Fruit fly (Drosophila melanogaster): ENCODE measurements around the gene Cpr65Ec.

Gene Cpr65Ec

DNA sequence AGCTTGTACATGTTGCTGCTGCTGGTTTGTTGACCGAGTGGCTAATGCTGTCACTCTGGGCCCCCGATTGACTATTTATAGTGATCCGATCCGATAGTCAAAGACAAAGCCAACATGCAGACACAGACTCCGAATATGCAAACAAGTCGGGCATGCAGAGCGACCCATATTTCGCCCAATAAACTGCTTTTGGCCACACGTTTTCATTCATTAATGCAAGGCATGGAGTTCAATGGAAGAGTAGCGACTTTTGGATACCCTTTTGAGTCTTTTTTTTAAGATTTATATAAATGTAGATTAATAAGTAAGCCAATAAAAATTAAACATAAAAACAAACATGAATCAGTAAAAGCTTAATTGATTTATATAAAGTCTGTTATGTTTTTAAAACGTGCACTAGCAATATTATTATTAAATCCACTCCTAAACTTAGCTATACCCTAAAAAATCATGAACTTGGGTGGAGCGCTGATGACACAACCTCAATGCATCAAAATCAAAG is 6.4 kb upstream of the Cpr65Ec start, which contains the start of gene Cpr65Ea (continued):
- TF ChIP-seq CG7786 (GFP tag; optimal IDR thresholded peaks at IDR 0.05): no peak
- no peak for TF ChIP-seq CG10147 (GFP tag; optimal IDR thresholded peaks at IDR 0.05)
- TF ChIP-seq pzg (GFP tag; optimal IDR thresholded peaks at IDR 0.05): no peak
- TF ChIP-seq hb (GFP tag; IDR thresholded peaks at IDR 0.05; ENCODE audit: partially characterized antibody): no peak
- TF ChIP-seq cato (GFP tag; optimal IDR thresholded peaks at IDR 0.05; ENCODE audit: borderline replicate concordance): no peak
- TF ChIP-seq ase (GFP tag; IDR thresholded peaks at IDR 0.05): no peak; the same call in 2 of the 3 replicates
- no peak for TF ChIP-seq dati (GFP tag; IDR thresholded peaks at IDR 0.05)
- TF ChIP-seq otp (GFP tag; IDR thresholded peaks at IDR 0.05): no peak
- TF ChIP-seq lab (GFP tag; optimal IDR thresholded peaks at IDR 0.05): no peak
- TF ChIP-seq CG9817 (tag; optimal IDR thresholded peaks at IDR 0.05): no peak
- TF ChIP-seq CG18011 (GFP tag; optimal IDR thresholded peaks at IDR 0.05): no peak
- peak; percentile 53 for TF ChIP-seq HLH3B (GFP tag; IDR thresholded peaks at IDR 0.05)
- TF ChIP-seq CG4424 (GFP tag; optimal IDR thresholded peaks at IDR 0.05): no peak
- no peak for TF ChIP-seq Bteb2 (GFP tag; optimal IDR thresholded peaks at IDR 0.05)
- TF ChIP-seq Max (GFP tag; optimal IDR thresholded peaks at IDR 0.05): no peak
- TF ChIP-seq ssp (GFP tag; IDR thresholded peaks at IDR 0.05): no peak
- TF ChIP-seq Oli (tag; optimal IDR thresholded peaks at IDR 0.05): peak; percentile 46
- no peak for TF ChIP-seq crc (GFP tag; optimal IDR thresholded peaks at IDR 0.05)
- no peak for TF ChIP-seq jigr1 (GFP tag; IDR thresholded peaks at IDR 0.05)
- no peak for TF ChIP-seq CkIIα-i1 (GFP tag; IDR thresholded peaks at IDR 0.05)
- TF ChIP-seq disco-r (GFP tag; optimal IDR thresholded peaks at IDR 0.05): no peak
- TF ChIP-seq ab (GFP tag; optimal IDR thresholded peaks at IDR 0.05): no peak
- no peak for TF ChIP-seq C15 (GFP tag; IDR thresholded peaks at IDR 0.05)
- TF ChIP-seq sug (tag; optimal IDR thresholded peaks at IDR 0.05): no peak
- no peak for TF ChIP-seq eyg (GFP tag; optimal IDR thresholded peaks at IDR 0.05)
- TF ChIP-seq H2.0 (GFP tag; IDR thresholded peaks at IDR 0.05): no peak
- TF ChIP-seq onecut (GFP tag; IDR thresholded peaks at IDR 0.05): no peak
- TF ChIP-seq CG3407 (GFP tag; optimal IDR thresholded peaks at IDR 0.05): no peak
- no peak for TF ChIP-seq nom (GFP tag; optimal IDR thresholded peaks at IDR 0.05)
- TF ChIP-seq peb (GFP tag; IDR thresholded peaks at IDR 0.05): no peak
- no peak for TF ChIP-seq lola (GFP tag; optimal IDR thresholded peaks at IDR 0.05)
- no peak for TF ChIP-seq CG10959 (GFP tag; IDR thresholded peaks at IDR 0.05)
- no peak for TF ChIP-seq Nf-YB (GFP tag; optimal IDR thresholded peaks at IDR 0.05)
- TF ChIP-seq MBD-R2 (GFP tag; IDR thresholded peaks at IDR 0.05): no peak
- TF ChIP-seq BEAF-32 (GFP tag; optimal IDR thresholded peaks at IDR 0.05): no peak
- no peak for TF ChIP-seq CHES-1-like (GFP tag; optimal IDR thresholded peaks at IDR 0.05)
- TF ChIP-seq CG4282 (GFP tag; optimal IDR thresholded peaks at IDR 0.05): no peak
- no peak for TF ChIP-seq Dref (GFP tag; IDR thresholded peaks at IDR 0.05)
- peak; percentile 17 for TF ChIP-seq grau (tag; optimal IDR thresholded peaks at IDR 0.05)
- peak; percentile 24 for TF ChIP-seq Asciz (GFP tag; optimal IDR thresholded peaks at IDR 0.05)
- no peak for TF ChIP-seq scrt (GFP tag; optimal IDR thresholded peaks at IDR 0.05)
- no peak for TF ChIP-seq ac (GFP tag; optimal IDR thresholded peaks at IDR 0.05)
- no peak for TF ChIP-seq Side (GFP tag; optimal IDR thresholded peaks at IDR 0.05)
- TF ChIP-seq nmo (GFP tag; optimal IDR thresholded peaks at IDR 0.05): peak; percentile 11
- TF ChIP-seq CG4617 (GFP tag; optimal IDR thresholded peaks at IDR 0.05; ENCODE audit: borderline replicate concordance): no peak
- no peak for TF ChIP-seq CG17186 (GFP tag; optimal IDR thresholded peaks at IDR 0.05)
- TF ChIP-seq tio (GFP tag; optimal IDR thresholded peaks at IDR 0.05): no peak
- peak; percentile 16 for TF ChIP-seq phol (tag; optimal IDR thresholded peaks at IDR 0.05)
- TF ChIP-seq CG11504 (tag; optimal IDR thresholded peaks at IDR 0.05): peak; percentile 68
- TF ChIP-seq pan (optimal IDR thresholded peaks at IDR 0.05): no peak
- TF ChIP-seq pan (GFP tag; optimal IDR thresholded peaks at IDR 0.05 in 1 of 2, IDR thresholded peaks at IDR 0.05 in 1 of 2): no peak

Measured in whole organism, embryonic.